Fruit fly (Drosophila melanogaster): ENCODE measurements around the gene CG13473.

The CG13473 gene

dm6 chr3L:14733417-14733816 lies 4.9 kb downstream of the CG13473 start, which contains the start of gene CG13471:
Gene CG13471, minus strand, starts transcription at chr3L:14733517.
- TF ChIP-seq CG31441 (GFP tag; IDR thresholded peaks at IDR 0.05) (no peak), CG5180 (GFP tag; optimal IDR thresholded peaks at IDR 0.05) (no peak), MESR4 (GFP tag; optimal IDR thresholded peaks at IDR 0.05) (no peak), ham (GFP tag; IDR thresholded peaks at IDR 0.05) (no peak), CG17568 (GFP tag; optimal IDR thresholded peaks at IDR 0.05) (no peak)

- TF ChIP-seq CG10267 (tag; optimal IDR thresholded peaks at IDR 0.05) (no peak), mld (GFP tag; IDR thresholded peaks at IDR 0.05; ENCODE audit: partially characterized antibody) (no peak), fd96Cb (tag; optimal IDR thresholded peaks at IDR 0.05) (no peak), Hr51 (GFP tag; optimal IDR thresholded peaks at IDR 0.05) (no peak), CG1233 (GFP tag; optimal IDR thresholded peaks at IDR 0.05) (no peak), Chrac-16 (GFP tag; optimal IDR thresholded peaks at IDR 0.05) (no peak), tin (GFP tag; optimal IDR thresholded peaks at IDR 0.05) (no peak), Pdp1 (GFP tag; optimal IDR thresholded peaks at IDR 0.05) (peak in 1 of 2 experiments; percentile 75), CG12659 (GFP tag; optimal IDR thresholded peaks at IDR 0.05) (no peak), CG10565 (GFP tag; optimal IDR thresholded peaks at IDR 0.05) (no peak), CG11695 (GFP tag; IDR thresholded peaks at IDR 0.05) (no peak), abd-A (tag; optimal IDR thresholded peaks at IDR 0.05) (no peak), CG10366 (GFP tag; IDR thresholded peaks at IDR 0.05) (no peak), nmo (GFP tag; optimal IDR thresholded peaks at IDR 0.05) (no peak), CG15696 (tag; optimal IDR thresholded peaks at IDR 0.05) (no peak), BEAF-32 (GFP tag; optimal IDR thresholded peaks at IDR 0.05) (no peak), chinmo (GFP tag; IDR thresholded peaks at IDR 0.05; ENCODE audit: partially characterized antibody) (0 out of 4 replicates have a peak, but pooled peaks have one; percentile 50), HLHmδ (GFP tag; optimal IDR thresholded peaks at IDR 0.05) (no peak), kni (GFP tag; optimal IDR thresholded peaks at IDR 0.05) (peak; percentile 92), bcd (GFP tag; optimal IDR thresholded peaks at IDR 0.05) (no peak), vvl (GFP tag; IDR thresholded peaks at IDR 0.05) (peak; percentile 67; the same call in 1 of the 2 replicates), salm (tag; optimal IDR thresholded peaks at IDR 0.05) (no peak), lola (GFP tag; optimal IDR thresholded peaks at IDR 0.05) (no peak), CG7928 (GFP tag; optimal IDR thresholded peaks at IDR 0.05) (no peak), pzg (GFP tag; optimal IDR thresholded peaks at IDR 0.05) (no peak), sqz (GFP tag; optimal IDR thresholded peaks at IDR 0.05) (peak; percentile 19), CrebB (tag; optimal IDR thresholded peaks at IDR 0.05) (no peak), CG2202 (tag; optimal IDR thresholded peaks at IDR 0.05) (no peak), CkIIα-i1 (GFP tag; IDR thresholded peaks at IDR 0.05) (no peak), crc (GFP tag; optimal IDR thresholded peaks at IDR 0.05) (no peak), CHES-1-like (GFP tag; optimal IDR thresholded peaks at IDR 0.05) (no peak), CG42726 (GFP tag; IDR thresholded peaks at IDR 0.05; ENCODE audit: partially characterized antibody) (no peak), CG9727 (GFP tag; optimal IDR thresholded peaks at IDR 0.05) (no peak), CG9876 (GFP tag; optimal IDR thresholded peaks at IDR 0.05) (no peak), CG17912 (GFP tag; optimal IDR thresholded peaks at IDR 0.05) (no peak), CG17385 (GFP tag; optimal IDR thresholded peaks at IDR 0.05) (no peak), CG18011 (GFP tag; optimal IDR thresholded peaks at IDR 0.05) (no peak), z (GFP tag; IDR thresholded peaks at IDR 0.05) (peak; percentile 92), CG2712 (tag; optimal IDR thresholded peaks at IDR 0.05) (no peak), seq (GFP tag; IDR thresholded peaks at IDR 0.05) (no peak), sc (optimal IDR thresholded peaks at IDR 0.05) (no peak), sc (GFP tag; optimal IDR thresholded peaks at IDR 0.05) (no peak)
These were observed 14.6 kb downstream of the CG13473 start for dm6 chr3L:14743106-14743692.
